Worm (Caenorhabditis elegans) whole organism, L1 larva: Measurements from ENCODE around the gene str-94.

ENCODE experiments used
- ama-1 ChIP-seq: fragments of 150-350 bp; optimal IDR thresholded peaks from 2 replicates; lab custom pipeline; 2014
- dpl-1 ChIP-seq, 3 experiments: fragments of 150-350 bp in 2 of 3; sonication (generic microtip) in 1 of 3; optimal IDR thresholded peaks; 2 replicates each; lab custom pipeline; 2014 to 2017; ENCODE audit warnings: missing biosample characterization in 3 of 3, missing genetic modification characterization in 3 of 3, missing genetic modification reagents in 3 of 3
- fkh-10 ChIP-seq: sonication (generic microtip); optimal IDR thresholded peaks from 2 replicates; lab custom pipeline; 2017; ENCODE audit warnings: missing biosample characterization, missing genetic modification reagents, missing genetic modification characterization
- lin-15B ChIP-seq: fragments of 150-350 bp; sonication (generic microtip); optimal IDR thresholded peaks from 3 replicates; lab custom pipeline; 2014; ENCODE audit warnings: missing biosample characterization, missing genetic modification characterization
- lin-39 ChIP-seq: fragments of 150-350 bp; optimal IDR thresholded peaks from 2 replicates; lab custom pipeline; 2014; ENCODE audit warnings: missing biosample characterization, missing genetic modification reagents, missing genetic modification characterization
- nhr-11 ChIP-seq: fragments of 150-350 bp; optimal IDR thresholded peaks from 2 replicates; lab custom pipeline; 2014; ENCODE audit warnings: missing biosample characterization, missing genetic modification characterization
- unc-130 ChIP-seq: fragments of 150-350 bp; optimal IDR thresholded peaks from 2 replicates; lab custom pipeline; 2017; ENCODE audit warnings: missing biosample characterization, missing genetic modification characterization, inconsistent platforms

DNA sequence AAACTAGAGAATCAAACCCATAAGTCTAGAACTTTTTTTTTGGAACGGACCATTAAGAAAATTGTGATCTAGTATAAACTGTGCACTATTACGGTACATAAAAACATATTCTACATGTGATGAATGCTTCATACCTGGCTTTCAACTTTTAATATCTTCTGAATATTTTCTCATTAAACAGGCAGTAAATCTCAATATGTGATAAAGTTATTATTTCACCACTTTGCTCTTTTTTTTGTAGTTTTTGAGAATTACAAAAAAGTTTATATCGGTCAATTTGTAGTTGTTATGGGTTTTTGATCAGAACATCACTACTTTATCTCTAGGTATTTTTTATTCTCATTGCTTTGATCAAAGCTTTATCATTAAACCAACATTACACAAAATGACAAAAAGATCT, 24.7 kb downstream of the str-94 start:
- TF ChIP-seq ama-1 (lab: Kevin White, UChicago) (no peak), fkh-10 (GFP tag; lab: Kevin White, UChicago) (no peak), nhr-11 (tag; lab: Kevin White, UChicago) (no peak), lin-39 (tag; lab: Kevin White, UChicago) (no peak), lin-15B (no peak), unc-130 (tag; lab: Kevin White, UChicago) (no peak), dpl-1 (GFP tag; optimal IDR thresholded peaks at IDR 0.05; lab: Kevin White, UChicago) (no peak)
